Fruit fly (Drosophila melanogaster): ENCODE data around the gene CG7120.

The CG7120 gene

DNA sequence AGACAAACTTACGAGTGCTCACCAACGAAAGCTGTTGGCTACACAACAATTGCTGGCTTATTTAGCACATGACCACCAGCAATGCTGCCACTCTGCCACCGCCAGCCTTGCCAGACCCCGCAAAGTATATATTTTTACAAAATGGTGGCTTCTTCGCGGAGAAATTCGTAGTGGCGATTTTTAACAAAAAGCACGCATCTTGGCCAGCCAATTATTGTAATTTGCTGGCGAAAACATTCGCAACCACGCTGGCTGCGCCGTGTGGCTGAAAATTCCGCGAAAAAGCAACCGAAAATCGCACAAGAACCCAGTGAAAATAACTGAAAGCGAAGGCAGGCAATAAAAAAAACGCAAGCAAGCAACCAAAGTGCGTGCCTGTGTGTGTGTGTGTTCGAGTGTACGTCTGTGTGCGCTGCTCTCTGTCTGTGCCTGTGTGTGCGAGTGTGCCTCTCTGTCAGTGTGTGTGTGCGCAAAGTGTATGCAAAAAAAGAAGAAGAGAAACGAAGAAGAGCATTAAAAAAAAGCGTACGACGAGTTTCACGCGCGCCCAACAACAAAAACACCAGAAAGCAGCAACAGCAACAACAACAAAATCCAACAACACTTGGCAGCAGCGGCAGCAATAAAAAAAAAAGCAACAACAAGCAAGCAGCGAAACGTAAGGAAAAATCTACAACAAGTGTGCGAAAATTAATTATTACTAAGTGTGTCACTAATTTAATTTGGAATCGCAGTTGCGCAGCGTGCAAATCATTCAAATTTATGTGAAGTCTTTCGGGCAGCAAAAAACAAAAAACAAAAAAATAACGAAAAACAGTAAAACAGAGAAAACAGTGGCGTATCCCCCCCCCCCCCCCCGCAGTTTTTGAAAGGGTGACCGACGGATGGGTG, 54.2 kb downstream of the CG7120 start, which contains the start of gene Gug:
Gene Gug (plus strand): TSS at position 123 of the 891 bp plus-strand sequence.
- peak; percentile 27 to 28 for TF ChIP-seq CTCF (optimal IDR thresholded peaks at IDR 0.05)
- no peak for TF ChIP-seq CG8478 (optimal IDR thresholded peaks at IDR 0.05)

DNA sequence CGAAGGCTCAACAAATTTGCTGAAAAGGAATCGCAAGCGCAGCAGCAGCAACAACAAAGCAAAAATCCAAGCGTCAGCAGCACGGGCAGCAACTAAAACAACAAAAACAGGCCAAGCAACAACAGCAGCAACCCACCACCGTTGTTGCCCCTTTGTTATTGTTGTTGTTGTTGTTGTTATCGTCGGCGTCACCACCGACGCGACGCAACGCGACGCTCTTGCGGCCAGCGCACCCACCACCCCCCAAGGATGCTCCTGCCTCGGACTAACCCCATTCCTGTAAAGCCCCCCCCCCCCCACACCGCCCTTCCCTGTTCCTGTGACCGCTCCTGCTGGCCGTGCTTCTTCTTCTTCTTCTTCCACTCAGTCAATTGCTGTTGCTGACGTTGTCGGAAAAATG, 54.9 kb downstream of the CG7120 start:
- TF ChIP-seq CTCF (optimal IDR thresholded peaks at IDR 0.05): no peak

Data from S2 (cell line).